Worm (Caenorhabditis elegans) whole organism, L4 larva: ENCODE measurements around the gene F46H5.11.

Source experiments
- jun-1 ChIP-seq: fragments of 150-350 bp; optimal IDR thresholded peaks from 2 replicates; lab custom pipeline; 2014; ENCODE audit warnings: missing biosample characterization, missing genetic modification reagents, missing genetic modification characterization
- zag-1 ChIP-seq: fragments of 150-350 bp; optimal IDR thresholded peaks from 2 replicates; lab custom pipeline; 2014; ENCODE audit warnings: missing biosample characterization, missing genetic modification characterization

ce11 chrX:7316485-7317391, 44.9 kb upstream of the F46H5.11 start, which contains the start of the genes spp-2 and spp-6:
- TF ChIP-seq zag-1: no peak
- no peak for TF ChIP-seq jun-1 (tag; lab: Kevin White, UChicago)
